Worm (Caenorhabditis elegans): Measurements from ENCODE around the gene F59A7.12.

- TF ChIP-seq W03F9.2 (tag; optimal IDR thresholded peaks at IDR 0.05) (no peak), him-1 (tag; optimal IDR thresholded peaks at IDR 0.05) (no peak), dao-5 (tag; optimal IDR thresholded peaks at IDR 0.05) (no peak)
Observed at ce11 chrV:1989220-1989619, 40.8 kb upstream of the F59A7.12 start.
